Fruit fly (Drosophila melanogaster) whole organism, embryonic: Measurements from ENCODE around the gene Prdm13.
A peak's percentile ranks its signal among the peaks of the same experiment; 100 is the strongest.

ENCODE experiments used
- ATbp ChIP-seq: fragments of 200-800 bp; sonication (Bioruptor generic); optimal IDR thresholded peaks from 2 replicates; lab custom pipeline; 2017; ENCODE audit warnings: missing biosample characterization, mild to moderate bottlenecking, missing genetic modification characterization, missing genetic modification reagents
- Atf6 ChIP-seq: fragments of 200-800 bp; sonication (Bioruptor generic); IDR thresholded peaks from 2 replicates; pipeline ENCODE4 v1.3.6; 2022; ENCODE audit warnings: missing biosample characterization, missing genetic modification characterization
- CG10979 ChIP-seq: fragments of 200-800 bp; sonication (Bioruptor generic); optimal IDR thresholded peaks from 2 replicates; lab custom pipeline; 2018; ENCODE audit warnings: missing biosample characterization, mild to moderate bottlenecking, missing genetic modification characterization, moderate library complexity
- CG11504 ChIP-seq: fragments of 200-800 bp; sonication (Bioruptor generic); optimal IDR thresholded peaks from 3 replicates; lab custom pipeline; 2019; ENCODE audit warnings: missing biosample characterization, mild to moderate bottlenecking, missing genetic modification characterization, moderate library complexity
- CG11723 ChIP-seq: fragments of 200-800 bp; sonication (Bioruptor generic); optimal IDR thresholded peaks from 2 replicates; lab custom pipeline; 2017; ENCODE audit warnings: missing biosample characterization, mild to moderate bottlenecking, missing genetic modification characterization
- CG12071 ChIP-seq: fragments of 200-800 bp; sonication (Bioruptor generic); optimal IDR thresholded peaks from 3 replicates; lab custom pipeline; 2018; ENCODE audit warnings: missing biosample characterization, mild to moderate bottlenecking, missing genetic modification characterization
- CG12104 ChIP-seq: fragments of 200-800 bp; sonication (Bioruptor generic); optimal IDR thresholded peaks from 3 replicates; lab custom pipeline; 2016; ENCODE audit warnings: missing biosample characterization, missing genetic modification characterization
- CG12391 ChIP-seq: fragments of 200-800 bp; sonication (Bioruptor generic); optimal IDR thresholded peaks from 3 replicates; lab custom pipeline; 2018; ENCODE audit warnings: missing biosample characterization, mild to moderate bottlenecking, missing genetic modification characterization, moderate library complexity
- CG14441 ChIP-seq: fragments of 200-800 bp; sonication (Bioruptor generic); IDR thresholded peaks from 2 replicates; pipeline ENCODE4 v1.3.6; 2022; ENCODE audit warnings: missing biosample characterization, missing genetic modification characterization
- CG17385 ChIP-seq: fragments of 200-800 bp; sonication (Bioruptor generic); optimal IDR thresholded peaks from 3 replicates; lab custom pipeline; 2018; ENCODE audit warnings: missing biosample characterization, mild to moderate bottlenecking, missing genetic modification characterization
- CG17802 ChIP-seq: fragments of 200-800 bp; sonication (Bioruptor generic); optimal IDR thresholded peaks from 2 replicates; lab custom pipeline; 2018; ENCODE audit warnings: missing biosample characterization, mild to moderate bottlenecking, missing genetic modification characterization, moderate library complexity
- CG18262 ChIP-seq: fragments of 200-800 bp; optimal IDR thresholded peaks from 3 replicates; lab custom pipeline; 2019; ENCODE audit warnings: missing biosample characterization, mild to moderate bottlenecking, missing genetic modification characterization, moderate library complexity
- CG2678 ChIP-seq: fragments of 200-800 bp; sonication (Bioruptor generic); optimal IDR thresholded peaks from 3 replicates; lab custom pipeline; 2019; ENCODE audit warnings: missing biosample characterization, mild to moderate bottlenecking, missing genetic modification characterization, moderate library complexity
- CG8089 ChIP-seq: fragments of 200-800 bp; sonication (Bioruptor generic); optimal IDR thresholded peaks from 3 replicates; lab custom pipeline; 2016; ENCODE audit warnings: missing biosample characterization, missing genetic modification characterization
- CG9437 ChIP-seq: fragments of 200-800 bp; sonication (Bioruptor generic); optimal IDR thresholded peaks from 2 replicates; lab custom pipeline; 2018; ENCODE audit warnings: missing biosample characterization, mild to moderate bottlenecking, missing genetic modification characterization
- Dll ChIP-seq: fragments of 200-800 bp; sonication (Bioruptor generic); IDR thresholded peaks from 4 replicates; pipeline ENCODE4 v1.3.6; 2022; ENCODE audit warnings: missing biosample characterization, missing genetic modification characterization; ENCODE audit not compliant: partially characterized antibody
- Elba2 ChIP-seq: fragments of 200-800 bp; sonication (Bioruptor generic); optimal IDR thresholded peaks from 3 replicates; lab custom pipeline; 2016; ENCODE audit warnings: missing biosample characterization, missing genetic modification characterization
- GATAe ChIP-seq: fragments of 200-800 bp; sonication (Bioruptor generic); conservative IDR thresholded peaks from 2 replicates; pipeline ENCODE4 v1.3.6; 2022; ENCODE audit warnings: missing biosample characterization, missing genetic modification characterization
- H2.0 ChIP-seq: fragments of 200-800 bp; sonication (Bioruptor generic); IDR thresholded peaks from 2 replicates; pipeline ENCODE4 v1.3.6; 2022; ENCODE audit warnings: missing biosample characterization, missing genetic modification characterization
- Hr3 ChIP-seq: fragments of 200-800 bp; sonication (Bioruptor generic); optimal IDR thresholded peaks from 3 replicates; lab custom pipeline; 2016; ENCODE audit warnings: missing biosample characterization, missing genetic modification characterization
- Rx ChIP-seq: fragments of 200-800 bp; sonication (Bioruptor generic); IDR thresholded peaks from 2 replicates; pipeline ENCODE4 v1.3.6; 2022; ENCODE audit warnings: missing biosample characterization, missing genetic modification characterization
- Ssrp ChIP-seq: fragments of 200-800 bp; sonication (Bioruptor generic); optimal IDR thresholded peaks from 2 replicates; lab custom pipeline; 2018; ENCODE audit warnings: missing biosample characterization, mild to moderate bottlenecking, missing genetic modification characterization, moderate library complexity
- Stat92E ChIP-seq, 3 experiments: fragments of >200 bp in 2 of 3; fragments of 200-800 bp in 1 of 3; sonication (Bioruptor generic) in 1 of 3; optimal IDR thresholded peaks; 2 replicates each; lab custom pipeline; 2017 to 2019; ENCODE audit warnings: missing biosample characterization in 3 of 3, missing genetic modification characterization in 3 of 3, mild to moderate bottlenecking in 1 of 3, moderate library complexity in 1 of 3
- Tbp ChIP-seq: fragments of >200 bp; optimal IDR thresholded peaks from 2 replicates; lab custom pipeline; 2018; ENCODE audit warnings: missing biosample characterization, missing genetic modification characterization
- Xbp1 ChIP-seq: fragments of 200-800 bp; sonication (Bioruptor generic); optimal IDR thresholded peaks from 3 replicates; lab custom pipeline; 2016; ENCODE audit warnings: missing biosample characterization, mild to moderate bottlenecking, missing genetic modification characterization
- ara ChIP-seq: fragments of 200-800 bp; sonication (Bioruptor generic); IDR thresholded peaks from 2 replicates; pipeline ENCODE4 v1.3.6; 2022; ENCODE audit warnings: missing biosample characterization, missing genetic modification characterization
- ase ChIP-seq: fragments of 200-800 bp; sonication (Bioruptor generic); IDR thresholded peaks from 3 replicates; pipeline ENCODE4 v1.3.6; 2022; ENCODE audit warnings: missing biosample characterization, missing genetic modification characterization
- dmrt11E ChIP-seq: fragments of 200-800 bp; sonication (Bioruptor generic); optimal IDR thresholded peaks from 3 replicates; lab custom pipeline; 2018; ENCODE audit warnings: missing biosample characterization, mild to moderate bottlenecking, missing genetic modification characterization, moderate library complexity
- gem ChIP-seq: fragments of 200-800 bp; sonication (Bioruptor generic); optimal IDR thresholded peaks from 2 replicates; lab custom pipeline; 2019; ENCODE audit warnings: missing biosample characterization, mild to moderate bottlenecking, missing genetic modification characterization, moderate library complexity
- gsb-n ChIP-seq: fragments of 200-800 bp; sonication (Bioruptor generic); optimal IDR thresholded peaks from 3 replicates; lab custom pipeline; 2018; ENCODE audit warnings: missing biosample characterization, mild to moderate bottlenecking, missing genetic modification characterization
- her ChIP-seq: fragments of 200-800 bp; sonication (Bioruptor generic); optimal IDR thresholded peaks from 2 replicates; lab custom pipeline; 2016; ENCODE audit warnings: missing biosample characterization, missing genetic modification characterization
- ind ChIP-seq: fragments of 200-800 bp; sonication (Bioruptor generic); optimal IDR thresholded peaks from 3 replicates; lab custom pipeline; 2016; ENCODE audit warnings: missing biosample characterization, missing genetic modification characterization
- knrl ChIP-seq: fragments of 200-800 bp; sonication (Bioruptor generic); IDR thresholded peaks from 3 replicates; pipeline ENCODE4 v1.3.6; 2022; ENCODE audit warnings: missing biosample characterization, missing genetic modification characterization; ENCODE audit not compliant: partially characterized antibody
- lab ChIP-seq: fragments of 200-800 bp; sonication (Bioruptor generic); optimal IDR thresholded peaks from 3 replicates; lab custom pipeline; 2017; ENCODE audit warnings: missing biosample characterization, missing genetic modification characterization, mild to moderate bottlenecking, moderate library complexity, missing genetic modification reagents
- lbe ChIP-seq: fragments of 200-800 bp; sonication (Bioruptor generic); optimal IDR thresholded peaks from 2 replicates; lab custom pipeline; 2016; ENCODE audit warnings: missing biosample characterization, mild to moderate bottlenecking, missing genetic modification characterization
- lola ChIP-seq, 3 experiments: fragments of >200 bp in 2 of 3; fragments of 200-800 bp in 1 of 3; sonication (Bioruptor generic) in 1 of 3; optimal IDR thresholded peaks; 2 replicates each; lab custom pipeline; 2017 to 2019; ENCODE audit warnings: missing biosample characterization in 3 of 3, missing genetic modification characterization in 3 of 3, mild to moderate bottlenecking in 1 of 3, moderate library complexity in 1 of 3
- lov ChIP-seq, 2 experiments: fragments of 200-800 bp in 1 of 2; fragments of >200 bp in 1 of 2; sonication (Bioruptor generic) in 1 of 2; IDR thresholded peaks in 1 of 2; optimal IDR thresholded peaks in 1 of 2; 2 replicates in 1 of 2; 3 replicates in 1 of 2; pipeline versions ENCODE4 v1.3.6 to Lab custom; 2017 to 2022; ENCODE audit warnings: missing biosample characterization in 1 of 2, missing genetic modification characterization in 1 of 2
- nmo ChIP-seq: fragments of 200-800 bp; sonication (Bioruptor generic); optimal IDR thresholded peaks from 2 replicates; lab custom pipeline; 2018; ENCODE audit warnings: missing biosample characterization, mild to moderate bottlenecking, missing genetic modification characterization, moderate library complexity
- otp ChIP-seq: fragments of 200-800 bp; sonication (Bioruptor generic); IDR thresholded peaks from 3 replicates; pipeline ENCODE4, ENCODE4 v1.3.6; 2022; ENCODE audit warnings: missing biosample characterization, missing genetic modification characterization
- phol ChIP-seq: fragments of 200-800 bp; sonication (Bioruptor generic); optimal IDR thresholded peaks from 3 replicates; lab custom pipeline; 2018; ENCODE audit warnings: missing biosample characterization, mild to moderate bottlenecking, missing genetic modification characterization, moderate library complexity
- prd ChIP-seq, 3 experiments: fragments of >200 bp in 2 of 3; fragments of 200-800 bp in 1 of 3; sonication (Bioruptor generic) in 1 of 3; optimal IDR thresholded peaks in 2 of 3; IDR thresholded peaks in 1 of 3; 2 replicates in 2 of 3; 3 replicates in 1 of 3; pipeline versions ENCODE4 v1.3.6 to Lab custom; 2017 to 2022; ENCODE audit warnings: missing biosample characterization in 1 of 3, missing genetic modification characterization in 1 of 3
- row ChIP-seq: fragments of 200-800 bp; sonication (Bioruptor generic); IDR thresholded peaks from 3 replicates; pipeline ENCODE4 v1.3.6; 2022; ENCODE audit warnings: missing biosample characterization, missing genetic modification characterization
- run ChIP-seq: fragments of 200-800 bp; sonication (Bioruptor generic); optimal IDR thresholded peaks from 3 replicates; lab custom pipeline; 2018; ENCODE audit warnings: missing biosample characterization, mild to moderate bottlenecking, missing genetic modification characterization
- scrt ChIP-seq: fragments of 200-800 bp; sonication (Bioruptor generic); optimal IDR thresholded peaks from 2 replicates; lab custom pipeline; 2018; ENCODE audit warnings: missing biosample characterization, mild to moderate bottlenecking, missing genetic modification characterization, moderate library complexity
- sens ChIP-seq: fragments of 200-800 bp; sonication (Bioruptor generic); peaks from one replicate; lab custom pipeline; 2016; ENCODE audit warnings: missing biosample characterization, missing genetic modification characterization
- seq ChIP-seq: fragments of 200-800 bp; sonication (Bioruptor generic); IDR thresholded peaks from 2 replicates; pipeline ENCODE4 v1.3.6; 2022; ENCODE audit warnings: missing biosample characterization, missing genetic modification characterization
- sqz ChIP-seq: fragments of 200-800 bp; sonication (Bioruptor generic); optimal IDR thresholded peaks from 3 replicates; lab custom pipeline; 2018; ENCODE audit warnings: missing biosample characterization, mild to moderate bottlenecking, missing genetic modification characterization
- tin ChIP-seq: fragments of 200-800 bp; sonication (Bioruptor generic); optimal IDR thresholded peaks from 3 replicates; lab custom pipeline; 2016; ENCODE audit warnings: missing biosample characterization, missing genetic modification characterization
- twi ChIP-seq: fragments of 200-800 bp; optimal IDR thresholded peaks from 2 replicates; lab custom pipeline; 2019; ENCODE audit warnings: missing biosample characterization, mild to moderate bottlenecking, missing genetic modification characterization, moderate library complexity
- zfh1 ChIP-seq: fragments of 200-800 bp; sonication (Bioruptor generic); IDR thresholded peaks from 3 replicates; pipeline ENCODE4 v1.3.6; 2022; ENCODE audit warnings: missing biosample characterization, missing genetic modification characterization

The Prdm13 gene

DNA sequence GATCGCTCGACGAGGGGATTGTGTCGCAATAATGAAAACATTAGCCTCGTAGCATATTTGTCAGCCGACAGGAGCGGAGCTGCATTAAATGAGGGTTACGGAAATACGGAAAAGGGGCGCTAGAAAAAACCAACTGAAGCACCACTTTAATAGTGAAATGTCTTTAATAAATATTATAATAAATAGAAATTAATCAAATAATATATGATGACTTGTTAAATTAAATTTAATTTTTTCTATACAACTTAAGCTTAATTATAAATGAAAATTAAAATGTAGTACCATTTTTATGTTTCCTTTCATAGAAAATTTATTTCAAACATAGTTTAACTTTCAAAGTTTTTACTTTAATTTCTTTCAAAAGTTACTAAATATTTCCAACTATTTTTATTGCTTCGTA is 930 bp upstream of the Prdm13 start (continued):
- TF ChIP-seq run (tag; lab: Kevin White, UChicago), result no peak
- TF ChIP-seq CG12104 (GFP tag; lab: Kevin White, UChicago), result no peak
- TF ChIP-seq ATbp (GFP tag; lab: Kevin White, UChicago), result no peak
- TF ChIP-seq CG10979 (tag; lab: Kevin White, UChicago), result peak; percentile 37
- TF ChIP-seq CG17802 (tag; lab: Kevin White, UChicago), result no peak
- no peak for TF ChIP-seq H2.0 (GFP tag; lab: Robert Waterston, UW)
- TF ChIP-seq ara, result no peak
- no peak for TF ChIP-seq Hr3
- peak; percentile 28 for TF ChIP-seq CG12391
- TF ChIP-seq lov (optimal IDR thresholded peaks at IDR 0.05; lab: Kevin White, UChicago), result no peak
- no peak for TF ChIP-seq lov (GFP tag; IDR thresholded peaks at IDR 0.05; lab: Robert Waterston, UW)
- TF ChIP-seq knrl, result no peak
- no peak for TF ChIP-seq otp (GFP tag; lab: Robert Waterston, UW)
- no peak for TF ChIP-seq phol
- TF ChIP-seq Elba2, result no peak
- TF ChIP-seq CG17385 (GFP tag; lab: Kevin White, UChicago), result no peak
- peak; percentile 39; the same call in 2 of the 3 replicates for TF ChIP-seq row (GFP tag; lab: Robert Waterston, UW)
- TF ChIP-seq zfh1 (GFP tag; lab: Robert Waterston, UW), result no peak
- no peak for TF ChIP-seq gem (tag; lab: Kevin White, UChicago)
- TF ChIP-seq lbe (GFP tag; lab: Kevin White, UChicago), result no peak
- TF ChIP-seq Dll (GFP tag; lab: Robert Waterston, UW), result no peak
- TF ChIP-seq CG8089, result no peak
- no peak for TF ChIP-seq CG11504 (tag; lab: Kevin White, UChicago)
- no peak for TF ChIP-seq CG12071 (GFP tag; lab: Kevin White, UChicago)
- TF ChIP-seq CG18262 (tag; lab: Kevin White, UChicago), result peak; percentile 69
- no peak for TF ChIP-seq sqz (GFP tag; lab: Kevin White, UChicago)
- TF ChIP-seq her (GFP tag; lab: Kevin White, UChicago), result no peak
- TF ChIP-seq lab (GFP tag; lab: Kevin White, UChicago), result no peak
- no peak for TF ChIP-seq CG2678 (tag; lab: Kevin White, UChicago)
- no peak for TF ChIP-seq CG11723 (GFP tag; lab: Kevin White, UChicago)
- peak; percentile 58 for TF ChIP-seq gsb-n (tag; lab: Kevin White, UChicago)
- TF ChIP-seq ind (GFP tag; lab: Kevin White, UChicago), result no peak
- TF ChIP-seq CG14441, result no peak
- no peak for TF ChIP-seq Stat92E (GFP tag; optimal IDR thresholded peaks at IDR 0.05; lab: Kevin White, UChicago)
- peak; percentile 63 for TF ChIP-seq dmrt11E
- no peak for TF ChIP-seq tin (GFP tag; lab: Kevin White, UChicago)
- TF ChIP-seq seq, result no peak
- TF ChIP-seq CG9437 (GFP tag; lab: Kevin White, UChicago), result no peak
- TF ChIP-seq ase (GFP tag; lab: Robert Waterston, UW), result no peak
- peak; percentile 34 for TF ChIP-seq Ssrp (tag; lab: Kevin White, UChicago)
- no peak for TF ChIP-seq Rx (GFP tag; lab: Robert Waterston, UW)
- TF ChIP-seq sens (GFP tag; lab: Kevin White, UChicago), result no peak
- no peak for TF ChIP-seq prd (optimal IDR thresholded peaks at IDR 0.05; lab: Kevin White, UChicago)
- TF ChIP-seq prd (GFP tag; IDR thresholded peaks at IDR 0.05; lab: Robert Waterston, UW), result 0 out of 3 replicates have a peak, but pooled peaks have one; percentile 11
- TF ChIP-seq lola (GFP tag; optimal IDR thresholded peaks at IDR 0.05; lab: Kevin White, UChicago), result peak in 1 of 3 experiments; percentile 71
- no peak for TF ChIP-seq GATAe (GFP tag; lab: Robert Waterston, UW)
- TF ChIP-seq Xbp1 (GFP tag; lab: Kevin White, UChicago), result no peak
- TF ChIP-seq scrt (GFP tag; lab: Kevin White, UChicago), result no peak
- peak; percentile 46 for TF ChIP-seq nmo (GFP tag; lab: Kevin White, UChicago)
- no peak for TF ChIP-seq Tbp (GFP tag; lab: Kevin White, UChicago)
- TF ChIP-seq Atf6 (GFP tag; lab: Robert Waterston, UW), result no peak
- no peak for TF ChIP-seq twi (tag; lab: Kevin White, UChicago)
- TF ChIP-seq, all 482 proteins: peak for 13
